Fruit fly (Drosophila melanogaster): ENCODE results near the gene Osi24.

dm6 chr3R:6231391-6231790 lies 32.8 kb downstream of the Osi24 start:
- TF ChIP-seq bab1 (GFP tag; optimal IDR thresholded peaks at IDR 0.05) (no peak), CG33017 (tag; optimal IDR thresholded peaks at IDR 0.05) (no peak), tj (GFP tag; optimal IDR thresholded peaks at IDR 0.05) (no peak), Crg-1 (GFP tag; optimal IDR thresholded peaks at IDR 0.05) (no peak), kay (GFP tag; ENCODE audit: borderline replicate concordance) (no peak), CG14711 (tag; optimal IDR thresholded peaks at IDR 0.05) (no peak), CG11617 (GFP tag; optimal IDR thresholded peaks at IDR 0.05) (no peak), CG1620 (GFP tag; optimal IDR thresholded peaks at IDR 0.05) (no peak), ovo (GFP tag; optimal IDR thresholded peaks at IDR 0.05) (no peak), Hr96 (GFP tag; optimal IDR thresholded peaks at IDR 0.05) (no peak)

Measured in whole organism, adult.